Worm (Caenorhabditis elegans) whole organism, young adult: ENCODE results near the gene mab-3.

Experiments used
- B0035.1 ChIP-seq: sonication (generic microtip); optimal IDR thresholded peaks from 2 replicates; lab custom pipeline; 2016; ENCODE audit warnings: missing genetic modification characterization, mild to moderate bottlenecking, missing compliant biosample characterization, missing genotype, missing genetic modification reagents
- Y67H2A.10 ChIP-seq: fragments of 200-800 bp; sonication (Bioruptor generic); conservative IDR thresholded peaks from 2 replicates; pipeline ENCODE4 v1.3.6; 2022; ENCODE audit warnings: missing genetic modification reagents, missing genetic modification characterization, missing compliant biosample characterization
- ama-1 ChIP-seq, 3 experiments: fragments of 150-350 bp in 1 of 3; sonication (generic microtip) in 2 of 3; optimal IDR thresholded peaks; 2 replicates each; lab custom pipeline; 2014 to 2018; ENCODE audit warnings: missing biosample characterization in 2 of 3, missing genetic modification characterization in 2 of 3, missing genetic modification reagents in 2 of 3
- dpl-1 ChIP-seq: fragments of 150-350 bp; optimal IDR thresholded peaks from 2 replicates; lab custom pipeline; 2014; ENCODE audit warnings: missing biosample characterization, missing genetic modification reagents, missing genetic modification characterization
- egl-18 ChIP-seq: fragments of 200-800 bp; sonication (Bioruptor generic); IDR thresholded peaks from 2 replicates; pipeline ENCODE4 v1.3.6; 2022; ENCODE audit warnings: missing genetic modification reagents, missing genetic modification characterization, missing compliant biosample characterization
- ets-4 ChIP-seq: fragments of 200-800 bp; sonication (Bioruptor generic); optimal IDR thresholded peaks from 2 replicates; lab custom pipeline; 2018; ENCODE audit warnings: mild to moderate bottlenecking, missing genetic modification characterization, missing compliant biosample characterization
- hmg-20 ChIP-seq: fragments of 200-800 bp; sonication (Bioruptor generic); IDR thresholded peaks from 2 replicates; pipeline ENCODE4 v1.3.6; 2022; ENCODE audit warnings: missing genetic modification reagents, missing genetic modification characterization, missing compliant biosample characterization
- nfya-1 ChIP-seq: sonication (generic microtip); optimal IDR thresholded peaks from 2 replicates; lab custom pipeline; 2017; ENCODE audit warnings: antibody characterized with exemption, missing compliant biosample characterization, missing genetic modification characterization, borderline replicate concordance; ENCODE audit not compliant: insufficient read depth
- nhr-90 ChIP-seq: sonication (generic microtip); optimal IDR thresholded peaks from 2 replicates; lab custom pipeline; 2016; ENCODE audit warnings: missing genotype, mild to moderate bottlenecking, missing genetic modification characterization, missing compliant biosample characterization
- snpc-1.3 ChIP-seq: sonication (generic microtip); optimal IDR thresholded peaks from 2 replicates; lab custom pipeline; 2017; ENCODE audit warnings: missing genetic modification characterization, mild to moderate bottlenecking, missing compliant biosample characterization, antibody characterized with exemption, moderate library complexity, missing genotype, missing genetic modification reagents; ENCODE audit not compliant: insufficient read depth

DNA sequence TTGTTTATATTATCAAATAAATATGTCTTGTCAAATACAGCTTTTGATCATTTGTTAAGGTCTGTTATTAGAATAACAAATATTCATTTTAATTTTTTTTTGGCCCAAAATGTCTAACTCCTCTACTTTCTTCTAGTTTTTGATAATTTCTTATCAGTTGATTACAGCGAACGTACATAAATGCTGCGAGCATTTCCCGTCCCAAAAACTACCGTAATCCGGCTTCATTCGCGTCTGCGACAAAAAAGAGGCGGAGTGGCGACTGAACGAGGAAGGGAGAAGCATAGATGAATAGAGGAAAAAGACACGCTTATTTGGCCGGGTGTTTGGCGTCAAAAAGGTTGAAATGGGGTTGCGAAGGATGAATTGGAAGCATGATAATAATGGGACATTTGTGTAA lies 8.6 kb downstream of the mab-3 start:
- TF ChIP-seq egl-18 (GFP tag; lab: Robert Waterston, UW) (no peak), nhr-90 (tag; lab: Kevin White, UChicago) (peak; percentile 38), dpl-1 (GFP tag; lab: Kevin White, UChicago) (no peak), ama-1 (optimal IDR thresholded peaks at IDR 0.05; lab: Kevin White, UChicago) (no peak), ama-1 (GFP tag; optimal IDR thresholded peaks at IDR 0.05; lab: Kevin White, UChicago) (no peak), ets-4 (peak; percentile 3), Y67H2A.10 (no peak), snpc-1.3 (no peak), hmg-20 (GFP tag; lab: Robert Waterston, UW) (no peak), nfya-1 (tag; lab: Kevin White, UChicago) (no peak), B0035.1 (tag; lab: Kevin White, UChicago) (no peak)
